Worm (Caenorhabditis elegans): Measurements from ENCODE around the gene C49H3.3.
"Not testable (repeated sequence)": the region's sequence is repeated elsewhere in the genome, so short reads cannot be mapped to it uniquely, and the experiment has no call there.

The C49H3.3 gene

ce11 chrIV:7946899-7947499 is 22.8 kb downstream of the C49H3.3 start, which contains the start of gene F20D12.12 (continued):
- peak; percentile 53; the same call in 1 of the 2 replicates for TF ChIP-seq Y53F4B.3 (GFP tag; IDR thresholded peaks at IDR 0.05)
- peak; percentile 38 for TF ChIP-seq ztf-18 (tag; optimal IDR thresholded peaks at IDR 0.05)
- peak; percentile 90 for TF ChIP-seq ekl-4 (GFP tag; IDR thresholded peaks at IDR 0.05)
- peak in 1 of 2 experiments; percentile 47 for TF ChIP-seq let-607 (tag; optimal IDR thresholded peaks at IDR 0.05)
- peak; percentile 90 for TF ChIP-seq madf-3 (GFP tag; IDR thresholded peaks at IDR 0.05)
- peak; percentile 90 for TF ChIP-seq Y79H2A.3 (GFP tag; conservative IDR thresholded peaks at IDR 0.05)
- peak; percentile 97 for TF ChIP-seq ceh-91 (GFP tag; IDR thresholded peaks at IDR 0.05)
- TF ChIP-seq tbp1 (GFP tag; optimal IDR thresholded peaks at IDR 0.05): peak; percentile 59
- TF ChIP-seq K11D2.4 (GFP tag; IDR thresholded peaks at IDR 0.05): peak; percentile 91
- TF ChIP-seq let-526 (GFP tag; IDR thresholded peaks at IDR 0.05): peak; percentile 71; the same call in 1 of the 2 replicates
- peak; percentile 97 for TF ChIP-seq aptf-2 (GFP tag; conservative IDR thresholded peaks at IDR 0.05)
- TF ChIP-seq tlf-1 (GFP tag; optimal IDR thresholded peaks at IDR 0.05): peak; percentile 69
- peak; percentile 96 for TF ChIP-seq nfyb-1 (GFP tag; IDR thresholded peaks at IDR 0.05)
- TF ChIP-seq lsl-1 (GFP tag; optimal IDR thresholded peaks at IDR 0.05): peak; percentile 87
- TF ChIP-seq ceh-27 (GFP tag; optimal IDR thresholded peaks at IDR 0.05): peak; percentile 83
- TF ChIP-seq F37B4.10 (GFP tag; IDR thresholded peaks at IDR 0.05): 0 out of 2 replicates have a peak, but pooled peaks have one; percentile 6
- TF ChIP-seq lin-26 (GFP tag; IDR thresholded peaks at IDR 0.05): peak; percentile 84
- peak; percentile 14 for TF ChIP-seq rpc-1 (optimal IDR thresholded peaks at IDR 0.05)
- not testable (repeated sequence) for TF ChIP-seq rpc-1 (tag; optimal IDR thresholded peaks at IDR 0.05)
- peak; percentile 85 for TF ChIP-seq hmg-1.2 (GFP tag; IDR thresholded peaks at IDR 0.05)

- TF ChIP-seq attf-3 (GFP tag; conservative IDR thresholded peaks at IDR 0.05) (peak; percentile 79), nfyb-1 (GFP tag; IDR thresholded peaks at IDR 0.05) (peak; percentile 65; the same call in 1 of the 2 replicates), Y67H2A.10 (GFP tag; conservative IDR thresholded peaks at IDR 0.05) (peak; percentile 72; the same call in 1 of the 2 replicates), F33H1.4 (GFP tag; IDR thresholded peaks at IDR 0.05) (peak; percentile 37), K11D2.4 (GFP tag; IDR thresholded peaks at IDR 0.05) (0 out of 2 replicates have a peak, but pooled peaks have one; percentile 28), ceh-100 (GFP tag; IDR thresholded peaks at IDR 0.05) (peak; percentile 96), cebp-1 (tag; optimal IDR thresholded peaks at IDR 0.05) (peak; percentile 5), egrh-3 (GFP tag; IDR thresholded peaks at IDR 0.05) (peak; percentile 65), ztf-28 (GFP tag; IDR thresholded peaks at IDR 0.05) (peak; percentile 76), let-526 (GFP tag; IDR thresholded peaks at IDR 0.05) (0 out of 2 replicates have a peak, but pooled peaks have one; percentile 25), ztf-25 (GFP tag; IDR thresholded peaks at IDR 0.05) (peak; percentile 84), pbrm-1 (GFP tag; IDR thresholded peaks at IDR 0.05) (peak; percentile 39; the same call in 1 of the 2 replicates), mcd-1 (GFP tag; IDR thresholded peaks at IDR 0.05) (peak; percentile 73), dox-1 (GFP tag; IDR thresholded peaks at IDR 0.05) (peak; percentile 88), Y95B8A.8 (GFP tag; IDR thresholded peaks at IDR 0.05) (0 out of 2 replicates have a peak, but pooled peaks have one; percentile 55), madf-6 (GFP tag; IDR thresholded peaks at IDR 0.05) (peak; percentile 58), hmg-1.2 (GFP tag; IDR thresholded peaks at IDR 0.05) (peak; percentile 59; the same call in 1 of the 2 replicates), C06A6.2 (GFP tag; conservative IDR thresholded peaks at IDR 0.05) (peak; percentile 63; the same call in 1 of the 2 replicates), rcor-1 (GFP tag; IDR thresholded peaks at IDR 0.05) (peak; percentile 52), aptf-2 (GFP tag; conservative IDR thresholded peaks at IDR 0.05) (peak; percentile 89), ztf-6 (GFP tag; IDR thresholded peaks at IDR 0.05) (0 out of 2 replicates have a peak, but pooled peaks have one; percentile 55), lin-26 (GFP tag; IDR thresholded peaks at IDR 0.05) (peak; percentile 74; the same call in 1 of the 2 replicates), D2030.7 (GFP tag; IDR thresholded peaks at IDR 0.05) (peak; percentile 74; the same call in 1 of the 2 replicates), bed-2 (GFP tag; IDR thresholded peaks at IDR 0.05) (peak; percentile 68; the same call in 1 of the 2 replicates), attf-5 (GFP tag; optimal IDR thresholded peaks at IDR 0.05) (peak; percentile 41)
- TF ChIP-seq cebp-1 (GFP tag; IDR thresholded peaks at IDR 0.05): not testable (repeated sequence)
Measured at ce11 chrIV:7948290-7948689, 24.1 kb downstream of the C49H3.3 start, which contains the start of gene mcm-3AP. mcm-3AP (plus strand) TSS chrIV:7948672.

All from whole organism, young adult.